Worm (Caenorhabditis elegans) whole organism, early embryonic: Measurements from ENCODE around the gene rfl-1.

Experiments used
- flt-1 ChIP-seq: fragments of 200-800 bp; sonication (Bioruptor generic); IDR thresholded peaks from 2 replicates; pipeline ENCODE4 v1.3.6; 2022; ENCODE audit warnings: missing genetic modification characterization, missing compliant biosample characterization
- pes-1 ChIP-seq: fragments of 200-800 bp; sonication (Bioruptor generic); IDR thresholded peaks from 2 replicates; pipeline ENCODE4 v1.3.6; 2022; ENCODE audit warnings: missing genetic modification reagents, missing genetic modification characterization, missing compliant biosample characterization
- tbx-11 ChIP-seq: fragments of 200-800 bp; sonication (Bioruptor generic); IDR thresholded peaks from 2 replicates; pipeline ENCODE4 v1.3.6; 2022; ENCODE audit warnings: missing genetic modification characterization, missing compliant biosample characterization

DNA sequence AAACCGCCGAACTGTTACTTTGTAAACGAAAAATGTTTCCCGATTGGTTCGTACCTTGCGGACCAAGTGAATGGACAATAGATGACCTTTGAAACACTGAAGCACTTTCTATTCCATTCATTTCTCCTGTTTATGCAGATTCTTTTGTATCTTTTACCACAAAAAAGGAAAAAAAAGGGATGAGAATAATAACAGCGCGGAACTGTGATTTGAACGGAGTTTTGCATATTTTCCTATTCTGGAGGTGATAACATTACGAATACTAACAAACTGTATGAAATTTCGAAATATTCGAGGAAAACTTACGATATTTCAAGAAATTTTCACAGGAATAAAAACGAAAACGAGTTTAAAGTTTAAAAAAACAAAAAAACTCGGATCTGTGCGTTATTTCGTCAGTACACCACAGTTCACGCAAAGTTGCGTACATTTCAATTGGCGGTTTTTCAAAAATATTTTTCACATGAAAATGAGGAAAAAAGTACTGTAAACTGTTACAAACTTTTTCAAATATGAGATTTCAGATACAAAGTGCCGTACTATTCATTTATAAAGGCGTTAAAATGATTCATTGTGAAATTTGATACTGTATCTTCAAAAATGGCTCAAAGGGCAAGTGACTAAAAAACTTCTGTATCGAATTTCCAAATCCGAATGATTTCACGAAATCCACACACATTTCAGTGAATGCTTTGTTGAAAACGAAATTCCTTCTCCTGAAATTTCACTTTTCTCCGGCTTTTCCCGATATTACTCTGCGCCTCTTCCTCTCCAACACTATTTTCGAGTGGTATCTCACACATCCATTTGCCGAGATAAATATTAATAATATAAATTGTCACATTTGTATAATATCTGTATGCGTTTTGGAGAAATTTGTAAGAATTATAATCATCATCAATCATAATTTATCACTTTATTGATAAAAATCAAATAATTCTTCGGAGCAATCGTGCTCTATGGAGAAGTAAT, 13.5 kb downstream of the rfl-1 start:
- TF ChIP-seq flt-1 (GFP tag; lab: Robert Waterston, UW) (no peak), tbx-11 (no peak), pes-1 (GFP tag; lab: Robert Waterston, UW) (no peak)
